Fruit fly (Drosophila melanogaster) Kc167 (cell line): ENCODE measurements around the gene Polr2J.

Source experiments
- Myc ChIP-seq: fragments of >200 bp; optimal IDR thresholded peaks from 2 replicates; lab custom pipeline; 2017; ENCODE audit warnings: missing external identifiers
- Sin3A ChIP-seq: fragments of >200 bp; optimal IDR thresholded peaks from 2 replicates; lab custom pipeline; 2018; ENCODE audit warnings: missing external identifiers
- h ChIP-seq: fragments of >200 bp; optimal IDR thresholded peaks from 3 replicates; lab custom pipeline; 2018; ENCODE audit warnings: missing external identifiers
- insv ChIP-seq: fragments of >200 bp; optimal IDR thresholded peaks from 3 replicates; lab custom pipeline; 2018; ENCODE audit warnings: missing external identifiers
- psq ChIP-seq: fragments of >200 bp; optimal IDR thresholded peaks from 2 replicates; lab custom pipeline; 2017; ENCODE audit warnings: missing external identifiers
- ttk ChIP-seq: sonication (Bioruptor generic); optimal IDR thresholded peaks from 2 replicates; lab custom pipeline; 2017; ENCODE audit warnings: missing external identifiers

Polr2J gene

DNA sequence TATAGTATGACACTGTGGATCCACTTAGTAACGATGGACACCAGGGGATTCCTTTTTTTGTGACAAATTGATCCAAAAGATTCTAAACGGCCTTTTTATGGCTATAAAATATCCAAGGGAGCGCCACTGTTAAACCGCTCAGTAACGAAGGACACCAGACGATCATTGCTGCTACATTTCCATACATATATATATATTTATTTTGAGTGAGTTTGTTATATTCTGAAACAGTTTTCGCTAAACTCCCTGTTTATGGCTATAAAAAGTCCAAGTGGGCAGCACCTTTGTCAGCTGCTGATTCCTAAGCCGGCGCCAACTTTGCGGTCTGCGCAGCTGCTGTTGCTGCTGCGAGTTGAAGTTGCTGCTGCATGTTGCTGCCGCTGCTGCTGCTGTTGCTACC is 29.7 kb downstream of the Polr2J start:
- TF ChIP-seq h (lab: Kevin White, UChicago) = no peak
- TF ChIP-seq insv (lab: Kevin White, UChicago) = no peak
- TF ChIP-seq ttk (lab: Kevin White, UChicago) = no peak
- TF ChIP-seq psq (lab: Kevin White, UChicago) = no peak
- TF ChIP-seq Myc (lab: Kevin White, UChicago) = no peak
- TF ChIP-seq Sin3A = no peak

- no peak for TF ChIP-seq insv (lab: Kevin White, UChicago)
- TF ChIP-seq Myc (lab: Kevin White, UChicago) = no peak
- no peak for TF ChIP-seq h (lab: Kevin White, UChicago)
- no peak for TF ChIP-seq ttk (lab: Kevin White, UChicago)
- TF ChIP-seq Sin3A = no peak
- no peak for TF ChIP-seq psq (lab: Kevin White, UChicago)
These were observed 30.4 kb downstream of the Polr2J start for dm6 chr2L:17379844-17380243.

dm6 chr2L:17378767-17379301 is 31.4 kb downstream of the Polr2J start:
- TF ChIP-seq psq (lab: Kevin White, UChicago) = no peak
- TF ChIP-seq h (lab: Kevin White, UChicago) = no peak
- no peak for TF ChIP-seq ttk (lab: Kevin White, UChicago)
- no peak for TF ChIP-seq Sin3A
- no peak for TF ChIP-seq insv (lab: Kevin White, UChicago)
- TF ChIP-seq Myc (lab: Kevin White, UChicago) = no peak

DNA sequence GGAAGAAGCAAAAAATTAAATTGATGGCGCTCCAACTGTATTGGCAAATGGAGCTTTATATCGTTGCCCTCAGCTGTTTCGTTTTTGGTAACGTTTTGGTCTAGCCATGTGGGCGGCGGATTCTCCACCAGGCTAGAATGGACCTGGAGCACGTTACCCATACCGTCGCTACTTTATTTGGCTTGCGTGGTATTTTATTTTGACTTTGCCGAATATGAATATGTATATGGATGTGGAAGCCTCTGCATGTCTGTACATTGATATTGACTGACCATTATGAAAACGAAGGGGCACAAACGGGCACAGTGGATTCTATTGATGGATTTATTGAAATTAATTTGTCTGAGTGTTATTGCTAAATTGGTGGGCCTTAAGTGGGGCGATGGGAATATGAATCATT is 32.4 kb downstream of the Polr2J start:
- no peak for TF ChIP-seq Sin3A
- TF ChIP-seq Myc (lab: Kevin White, UChicago) = no peak
- TF ChIP-seq psq (lab: Kevin White, UChicago) = no peak
- no peak for TF ChIP-seq insv (lab: Kevin White, UChicago)
- no peak for TF ChIP-seq ttk (lab: Kevin White, UChicago)
- TF ChIP-seq h (lab: Kevin White, UChicago) = no peak

DNA sequence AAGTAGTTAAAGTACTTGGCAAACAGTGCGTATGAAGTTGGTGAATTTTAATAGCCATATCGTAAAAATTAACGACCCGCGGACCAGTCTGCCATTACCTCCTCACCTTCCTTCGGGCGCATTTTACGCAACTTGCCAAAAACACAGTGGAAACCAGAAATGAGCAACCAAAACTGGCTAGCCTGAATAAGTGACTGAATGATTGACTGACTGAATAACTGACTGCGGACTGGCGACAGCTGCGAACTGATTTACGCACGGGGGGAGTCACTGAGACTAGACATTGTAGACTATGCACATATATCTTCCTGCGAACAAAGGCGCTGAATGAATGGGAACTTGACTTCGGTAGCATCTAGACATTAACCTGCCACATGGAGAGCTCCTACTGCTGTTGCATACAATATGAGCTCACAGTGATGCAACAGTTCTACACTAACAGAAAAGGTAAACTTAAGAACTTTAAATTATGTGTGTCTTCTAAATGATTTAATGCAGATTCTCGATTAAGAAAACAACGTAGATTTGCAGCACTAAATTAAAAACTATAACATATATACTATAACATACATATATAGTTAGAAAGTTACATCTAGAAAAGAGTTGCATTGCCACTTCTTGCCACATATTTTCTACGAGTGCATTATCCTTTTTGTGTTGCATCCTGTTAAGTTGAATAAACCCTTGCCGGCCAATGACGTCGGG is 34.1 kb downstream of the Polr2J start:
- TF ChIP-seq Sin3A (no peak), Myc (lab: Kevin White, UChicago) (no peak), insv (lab: Kevin White, UChicago) (no peak), ttk (lab: Kevin White, UChicago) (no peak), h (lab: Kevin White, UChicago) (no peak), psq (lab: Kevin White, UChicago) (no peak)

dm6 chr2L:17374832-17375231 is 35.4 kb downstream of the Polr2J start:
- no peak for TF ChIP-seq psq (lab: Kevin White, UChicago)
- TF ChIP-seq Sin3A = no peak
- TF ChIP-seq Myc (lab: Kevin White, UChicago) = no peak
- TF ChIP-seq h (lab: Kevin White, UChicago) = no peak
- no peak for TF ChIP-seq ttk (lab: Kevin White, UChicago)
- no peak for TF ChIP-seq insv (lab: Kevin White, UChicago)

dm6 chr2L:17368503-17368902 is 41.7 kb downstream of the Polr2J start:
- TF ChIP-seq insv (lab: Kevin White, UChicago) = no peak
- TF ChIP-seq h (lab: Kevin White, UChicago) = no peak
- no peak for TF ChIP-seq Sin3A
- TF ChIP-seq ttk (lab: Kevin White, UChicago) = no peak
- TF ChIP-seq psq (lab: Kevin White, UChicago) = no peak
- no peak for TF ChIP-seq Myc (lab: Kevin White, UChicago)

- TF ChIP-seq Myc (lab: Kevin White, UChicago) (no peak), ttk (lab: Kevin White, UChicago) (no peak), h (lab: Kevin White, UChicago) (no peak), psq (lab: Kevin White, UChicago) (no peak), Sin3A (no peak), insv (lab: Kevin White, UChicago) (no peak)
These were observed 47.0 kb downstream of the Polr2J start, which contains the start of gene CG31804 for dm6 chr2L:17363196-17363595. Gene CG31804 (plus strand): TSS chr2L:17363496.
